Worm (Caenorhabditis elegans): ENCODE measurements around the gene T20G5.9.

DNA sequence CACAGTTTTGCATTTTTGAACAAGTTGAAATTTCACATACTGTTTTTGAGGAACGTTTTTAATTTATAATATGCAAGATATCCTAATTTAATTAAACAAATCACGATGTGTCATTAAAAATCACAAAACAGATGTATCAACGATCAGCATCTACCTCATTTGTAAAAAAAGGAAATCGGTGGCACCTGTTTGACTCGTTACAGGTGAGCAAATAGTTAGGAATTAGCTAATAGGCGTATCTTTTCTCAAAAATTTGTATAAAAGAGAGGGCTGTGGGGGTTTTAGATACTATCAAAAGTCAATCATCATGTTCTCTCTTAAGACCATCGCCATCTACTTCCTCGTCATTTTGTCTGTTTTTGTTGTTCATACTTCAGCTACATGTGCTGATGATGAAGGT, 10.6 kb upstream of the T20G5.9 start, which contains the start of gene T20G5.8:
- TF ChIP-seq ets-7 (tag; optimal IDR thresholded peaks at IDR 0.05) (no peak), hmg-4 (GFP tag; optimal IDR thresholded peaks at IDR 0.05) (no peak), hmbx-1 (tag; optimal IDR thresholded peaks at IDR 0.05) (no peak), tbx-11 (GFP tag; IDR thresholded peaks at IDR 0.05) (no peak), F13C5.2 (tag; optimal IDR thresholded peaks at IDR 0.05) (no peak)

All from whole organism, early embryonic.